Worm (Caenorhabditis elegans): ENCODE data around the gene W07G4.8.

The W07G4.8 gene

ce11 chrV:13073145-13073544 lies 23.8 kb upstream of the W07G4.8 start:
- no peak for TF ChIP-seq zfh-2 (GFP tag; conservative IDR thresholded peaks at IDR 0.05)
- TF ChIP-seq mxl-1 (tag; optimal IDR thresholded peaks at IDR 0.05) = no peak
- no peak for TF ChIP-seq attf-3 (GFP tag; conservative IDR thresholded peaks at IDR 0.05)
- TF ChIP-seq T26A5.8 (tag; optimal IDR thresholded peaks at IDR 0.05) = no peak
- TF ChIP-seq T07F8.4 (tag; optimal IDR thresholded peaks at IDR 0.05) = no peak
- no peak for TF ChIP-seq egrh-3 (GFP tag; IDR thresholded peaks at IDR 0.05)
- no peak for TF ChIP-seq pha-4 (tag; optimal IDR thresholded peaks at IDR 0.05)
- TF ChIP-seq aptf-2 (GFP tag; conservative IDR thresholded peaks at IDR 0.05) = no peak
- TF ChIP-seq nhr-179 (tag; optimal IDR thresholded peaks at IDR 0.05) = no peak
- TF ChIP-seq sdz-38 (tag; optimal IDR thresholded peaks at IDR 0.05) = no peak
- no peak for TF ChIP-seq nfya-1 (tag; optimal IDR thresholded peaks at IDR 0.05; ENCODE audit: borderline replicate concordance, insufficient read depth)
- no peak for TF ChIP-seq repo-1 (tag; optimal IDR thresholded peaks at IDR 0.05)
- TF ChIP-seq him-1 (tag; optimal IDR thresholded peaks at IDR 0.05) = no peak

DNA sequence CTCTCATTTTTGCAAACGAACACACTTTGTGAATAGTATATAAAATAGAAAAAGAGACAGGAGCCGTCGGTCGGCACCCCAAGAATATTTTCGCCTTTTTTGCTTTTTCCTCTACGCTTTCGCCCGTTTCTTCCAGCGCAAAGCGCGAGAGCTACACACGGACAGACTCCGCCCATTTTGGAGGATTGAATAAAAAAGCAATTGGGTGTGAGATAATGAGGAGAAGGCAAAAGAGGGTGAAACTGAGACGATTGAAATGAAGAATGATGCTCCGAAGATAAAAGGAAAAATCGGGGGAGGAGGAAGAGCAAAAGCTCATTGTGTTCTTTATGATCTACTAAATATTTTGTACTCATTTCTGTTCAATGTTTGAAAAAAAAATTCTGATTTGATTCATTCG lies 21.7 kb upstream of the W07G4.8 start, which contains the start of gene C34B4.3:
C34B4.3 (minus strand) TSS at position 101 of the 400 bp plus-strand sequence.
- TF ChIP-seq F22D6.2 (tag; optimal IDR thresholded peaks at IDR 0.05) = no peak
- no peak for TF ChIP-seq T07F8.4 (tag; optimal IDR thresholded peaks at IDR 0.05)
- TF ChIP-seq rpc-1 (optimal IDR thresholded peaks at IDR 0.05) = no peak
- no peak for TF ChIP-seq rpc-1 (tag; optimal IDR thresholded peaks at IDR 0.05)
- TF ChIP-seq repo-1 (tag; optimal IDR thresholded peaks at IDR 0.05) = no peak
- no peak for TF ChIP-seq D2030.7 (GFP tag; IDR thresholded peaks at IDR 0.05)
- no peak for TF ChIP-seq lir-1 (GFP tag; conservative IDR thresholded peaks at IDR 0.05)
- TF ChIP-seq sptf-2 (GFP tag; optimal IDR thresholded peaks at IDR 0.05) = no peak
- TF ChIP-seq madf-6 (GFP tag; IDR thresholded peaks at IDR 0.05) = no peak
- TF ChIP-seq F49E8.2 (tag; optimal IDR thresholded peaks at IDR 0.05; ENCODE audit: insufficient read depth) = no peak

ce11 chrV:13070278-13070677 lies 20.9 kb upstream of the W07G4.8 start:
- TF ChIP-seq aptf-2 (GFP tag; conservative IDR thresholded peaks at IDR 0.05) (no peak), ceh-40 (GFP tag; IDR thresholded peaks at IDR 0.05) (no peak), B0261.1 (tag; optimal IDR thresholded peaks at IDR 0.05) (no peak), let-526 (GFP tag; IDR thresholded peaks at IDR 0.05) (no peak), cebp-2 (GFP tag; IDR thresholded peaks at IDR 0.05) (no peak)

DNA sequence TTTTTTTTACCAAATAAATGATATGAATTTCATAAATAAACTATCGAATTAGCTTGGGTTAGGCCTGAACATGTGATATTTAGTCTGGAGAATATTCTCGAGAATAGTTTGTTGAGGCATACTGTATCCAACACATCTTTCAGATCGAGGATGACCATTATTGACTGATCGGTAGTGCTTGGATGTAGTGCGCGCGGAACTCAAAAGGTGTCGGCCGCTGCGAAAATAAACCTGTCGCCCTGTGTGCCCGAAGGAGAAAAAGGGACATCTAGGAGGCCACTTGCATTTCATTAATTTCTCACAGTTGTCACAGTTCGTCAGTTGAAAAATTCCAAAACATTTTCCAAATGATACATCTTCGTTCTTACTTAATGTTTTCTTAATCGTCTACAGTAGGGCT lies 14.8 kb upstream of the W07G4.8 start:
- TF ChIP-seq nfya-1 (tag; optimal IDR thresholded peaks at IDR 0.05; ENCODE audit: borderline replicate concordance, insufficient read depth) (no peak), nhr-120 (GFP tag; IDR thresholded peaks at IDR 0.05) (no peak), cebp-2 (GFP tag; IDR thresholded peaks at IDR 0.05) (0 out of 2 replicates have a peak, but pooled peaks have one; percentile 44), lag-1 (GFP tag; IDR thresholded peaks at IDR 0.05) (no peak), him-1 (tag; optimal IDR thresholded peaks at IDR 0.05) (no peak), hsf-1 (GFP tag; IDR thresholded peaks at IDR 0.05) (no peak), fkh-3 (tag; optimal IDR thresholded peaks at IDR 0.05) (no peak), dox-1 (GFP tag; IDR thresholded peaks at IDR 0.05) (no peak), madf-6 (GFP tag; IDR thresholded peaks at IDR 0.05) (no peak), D2030.7 (GFP tag; IDR thresholded peaks at IDR 0.05) (no peak), ztf-25 (GFP tag; IDR thresholded peaks at IDR 0.05) (no peak), snpc-3.4 (tag; optimal IDR thresholded peaks at IDR 0.05) (peak; percentile 17), B0019.2 (GFP tag; conservative IDR thresholded peaks at IDR 0.05) (no peak), lin-26 (GFP tag; IDR thresholded peaks at IDR 0.05) (no peak), snpc-1.1 (tag; optimal IDR thresholded peaks at IDR 0.05; ENCODE audit: insufficient read depth) (peak; percentile 89), ceh-58 (GFP tag; IDR thresholded peaks at IDR 0.05) (no peak), tbp1 (GFP tag; optimal IDR thresholded peaks at IDR 0.05) (peak; percentile 19), snpc-4 (GFP tag; optimal IDR thresholded peaks at IDR 0.05) (peak; percentile 76), snpc-4 (tag; optimal IDR thresholded peaks at IDR 0.05) (peak in 3 of 4 experiments; percentile 75 to 93 (median 91)), ceh-27 (GFP tag; optimal IDR thresholded peaks at IDR 0.05) (no peak), cebp-1 (GFP tag; IDR thresholded peaks at IDR 0.05) (no peak), cebp-1 (tag; optimal IDR thresholded peaks at IDR 0.05) (no peak)

Data from whole organism, young adult.